Fruit fly (Drosophila melanogaster): ENCODE results near the gene lsn.

The lsn gene

dm6 chr3R:21863817-21864384 is 1.1 kb upstream of the lsn start (continued):
- TF ChIP-seq CG13775 (GFP tag; optimal IDR thresholded peaks at IDR 0.05) (no peak), ewg (GFP tag; optimal IDR thresholded peaks at IDR 0.05) (no peak), dpn (GFP tag; optimal IDR thresholded peaks at IDR 0.05) (no peak), CG16813 (GFP tag; IDR thresholded peaks at IDR 0.05; ENCODE audit: partially characterized antibody) (no peak), CG11504 (tag; optimal IDR thresholded peaks at IDR 0.05) (peak; percentile 34), CG12659 (GFP tag; optimal IDR thresholded peaks at IDR 0.05) (no peak), Atf6 (GFP tag; IDR thresholded peaks at IDR 0.05) (no peak), Spps (tag; optimal IDR thresholded peaks at IDR 0.05) (no peak), CG11456 (GFP tag; IDR thresholded peaks at IDR 0.05) (no peak), Scr (GFP tag; IDR thresholded peaks at IDR 0.05; ENCODE audit: partially characterized antibody) (no peak), CG17568 (GFP tag; optimal IDR thresholded peaks at IDR 0.05) (no peak), lmd (GFP tag; IDR thresholded peaks at IDR 0.05) (peak; percentile 14; the same call in 1 of the 2 replicates), CG9817 (tag; optimal IDR thresholded peaks at IDR 0.05) (no peak), CG10209 (GFP tag; optimal IDR thresholded peaks at IDR 0.05) (peak; percentile 20), Hr51 (GFP tag; optimal IDR thresholded peaks at IDR 0.05) (peak in 1 of 2 experiments; percentile 64), PHDP (tag; optimal IDR thresholded peaks at IDR 0.05) (peak; percentile 22), CG6813 (GFP tag; optimal IDR thresholded peaks at IDR 0.05) (peak; percentile 5), CG12391 (tag; optimal IDR thresholded peaks at IDR 0.05) (peak; percentile 43), CG17829 (tag; optimal IDR thresholded peaks at IDR 0.05) (peak; percentile 4), Oli (tag; optimal IDR thresholded peaks at IDR 0.05) (peak; percentile 13), hkb (optimal IDR thresholded peaks at IDR 0.05) (no peak), hkb (GFP tag; IDR thresholded peaks at IDR 0.05) (peak; percentile 20; the same call in 1 of the 2 replicates), gt (GFP tag; IDR thresholded peaks at IDR 0.05) (no peak), toy (GFP tag; IDR thresholded peaks at IDR 0.05) (no peak), amos (GFP tag; IDR thresholded peaks at IDR 0.05; ENCODE audit: partially characterized antibody) (no peak), CG17612 (GFP tag; IDR thresholded peaks at IDR 0.05) (no peak), Ada2b (GFP tag; IDR thresholded peaks at IDR 0.05) (no peak), D19A (tag; optimal IDR thresholded peaks at IDR 0.05) (no peak), tup (GFP tag; optimal IDR thresholded peaks at IDR 0.05) (no peak), CG31388 (GFP tag; optimal IDR thresholded peaks at IDR 0.05) (no peak), grau (tag; optimal IDR thresholded peaks at IDR 0.05) (peak; percentile 3), pum (GFP tag; optimal IDR thresholded peaks at IDR 0.05) (no peak), CG3281 (GFP tag; optimal IDR thresholded peaks at IDR 0.05) (no peak), Sox102F (GFP tag; optimal IDR thresholded peaks at IDR 0.05) (peak; percentile 57), CG10366 (GFP tag; IDR thresholded peaks at IDR 0.05) (0 out of 2 replicates have a peak, but pooled peaks have one; percentile 9), CG13894 (tag; optimal IDR thresholded peaks at IDR 0.05) (no peak), CG17328 (GFP tag; IDR thresholded peaks at IDR 0.05) (peak; percentile 25; the same call in 1 of the 2 replicates)

dm6 chr3R:21864484-21864883 is 484 bp upstream of the lsn start:
- peak; percentile 49 for TF ChIP-seq Med (GFP tag)
- no peak for TF ChIP-seq psq (GFP tag; optimal IDR thresholded peaks at IDR 0.05)
- TF ChIP-seq CG6654 (GFP tag; optimal IDR thresholded peaks at IDR 0.05), result no peak
- peak; percentile 78 for TF ChIP-seq gcm (GFP tag; optimal IDR thresholded peaks at IDR 0.05)
- no peak for TF ChIP-seq pb (GFP tag; optimal IDR thresholded peaks at IDR 0.05)
- no peak for TF ChIP-seq pfk (GFP tag; optimal IDR thresholded peaks at IDR 0.05)
- TF ChIP-seq eve (GFP tag; optimal IDR thresholded peaks at IDR 0.05), result peak in 1 of 2 experiments; percentile 34
- TF ChIP-seq stc (GFP tag; IDR thresholded peaks at IDR 0.05), result no peak
- TF ChIP-seq nmo (GFP tag; optimal IDR thresholded peaks at IDR 0.05), result no peak
- TF ChIP-seq Side (GFP tag; optimal IDR thresholded peaks at IDR 0.05), result no peak
- TF ChIP-seq CG1233 (GFP tag; optimal IDR thresholded peaks at IDR 0.05), result no peak
- TF ChIP-seq Gsc (GFP tag; IDR thresholded peaks at IDR 0.05), result no peak
- no peak for TF ChIP-seq CG12391 (tag; optimal IDR thresholded peaks at IDR 0.05)
- TF ChIP-seq CG2199 (GFP tag; IDR thresholded peaks at IDR 0.05), result peak; percentile 71; the same call in 1 of the 3 replicates
- no peak for TF ChIP-seq her (GFP tag; optimal IDR thresholded peaks at IDR 0.05)
- TF ChIP-seq ken (GFP tag; IDR thresholded peaks at IDR 0.05), result no peak
